Fruit fly (Drosophila melanogaster) S2 (cell line): ENCODE measurements around the gene Rpt2.

Experiments used
- CG8478 ChIP-seq: fragments of >200 bp; optimal IDR thresholded peaks from 2 replicates; lab custom pipeline; 2018
- CTCF ChIP-seq, 2 experiments: fragments of >200 bp; optimal IDR thresholded peaks; 2 replicates each; lab custom pipeline; 2018

DNA sequence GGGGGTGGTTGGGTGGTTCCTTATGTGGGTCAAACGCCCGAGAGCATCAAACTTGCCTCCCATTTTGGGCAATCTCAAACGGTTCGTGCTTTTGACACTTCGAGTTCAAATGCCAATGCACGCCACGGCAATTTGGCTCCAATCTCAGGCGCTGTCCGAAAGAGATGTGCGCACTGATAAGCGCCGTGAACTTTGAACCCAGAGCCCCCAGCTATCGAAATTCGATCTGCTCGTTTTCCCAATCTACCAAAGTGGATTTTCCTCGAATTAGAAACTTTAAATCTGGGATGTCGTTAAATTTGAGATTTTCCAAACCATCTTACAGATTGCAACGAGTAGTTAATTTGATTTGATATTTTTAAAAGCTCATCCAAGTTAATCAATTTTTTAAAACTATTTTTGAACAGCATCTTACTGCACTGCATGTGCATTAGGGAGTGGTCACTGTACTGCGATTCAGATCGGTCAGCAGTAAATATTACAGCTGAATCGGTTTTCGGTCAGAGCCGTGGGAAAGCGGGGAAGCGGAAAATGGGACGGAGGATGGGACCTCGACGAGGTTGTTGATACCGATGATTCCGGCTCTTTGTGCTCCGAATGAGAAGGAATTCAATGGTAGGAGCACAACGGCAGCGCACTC, 47.1 kb downstream of the Rpt2 start:
- TF ChIP-seq CG8478 (lab: Kevin White, UChicago) = no peak
- TF ChIP-seq CTCF (optimal IDR thresholded peaks at IDR 0.05; lab: Kevin White, UChicago) = no peak
